Worm (Caenorhabditis elegans): ENCODE measurements around the gene Y53F4B.10.

The Y53F4B.10 gene

ce11 chrII:15018923-15019322, 15.6 kb upstream of the Y53F4B.10 start, which contains the start of gene Y53F4B.12:
Gene Y53F4B.12, plus strand, starts transcription at chrII:15019223.
- TF ChIP-seq ceh-34 (tag; optimal IDR thresholded peaks at IDR 0.05) (no peak), pha-2 (tag; optimal IDR thresholded peaks at IDR 0.05) (no peak), eyg-1 (tag; optimal IDR thresholded peaks at IDR 0.05) (no peak), tbx-7 (tag; optimal IDR thresholded peaks at IDR 0.05) (no peak), nhr-232 (tag; optimal IDR thresholded peaks at IDR 0.05) (no peak), npax-4 (tag; optimal IDR thresholded peaks at IDR 0.05) (no peak), hlh-6 (tag; optimal IDR thresholded peaks at IDR 0.05) (no peak), pat-9 (tag; optimal IDR thresholded peaks at IDR 0.05) (no peak), pha-4 (tag; optimal IDR thresholded peaks at IDR 0.05) (no peak), hlh-30 (tag; optimal IDR thresholded peaks at IDR 0.05; ENCODE audit: insufficient read depth) (no peak), rnt-1 (tag; optimal IDR thresholded peaks at IDR 0.05) (no peak), ceh-6 (GFP tag; optimal IDR thresholded peaks at IDR 0.05) (no peak), syd-9 (tag; optimal IDR thresholded peaks at IDR 0.05) (no peak), ref-2 (tag; optimal IDR thresholded peaks at IDR 0.05) (no peak)

ce11 chrII:15015669-15016068, 12.4 kb upstream of the Y53F4B.10 start:
- TF ChIP-seq unc-3 (GFP tag; conservative IDR thresholded peaks at IDR 0.05) (no peak), unc-3 (tag; optimal IDR thresholded peaks at IDR 0.05) (no peak), eyg-1 (tag; optimal IDR thresholded peaks at IDR 0.05) (no peak), che-1 (tag; optimal IDR thresholded peaks at IDR 0.05) (no peak), ceh-31 (tag; optimal IDR thresholded peaks at IDR 0.05) (no peak), unc-42 (tag; optimal IDR thresholded peaks at IDR 0.05) (peak; percentile 55), lin-11 (tag; optimal IDR thresholded peaks at IDR 0.05) (no peak)

- TF ChIP-seq unc-42 (tag; optimal IDR thresholded peaks at IDR 0.05) (peak; percentile 45), ceh-30 (tag; optimal IDR thresholded peaks at IDR 0.05) (no peak), sdc-2 (tag; optimal IDR thresholded peaks at IDR 0.05) (no peak), eyg-1 (tag; optimal IDR thresholded peaks at IDR 0.05) (no peak), lin-11 (tag; optimal IDR thresholded peaks at IDR 0.05) (no peak)
Measured at ce11 chrII:15014380-15014779, 11.1 kb upstream of the Y53F4B.10 start, which contains the start of gene Y53F4B.51. Gene Y53F4B.51, minus strand, starts transcription at chrII:15014442.

DNA sequence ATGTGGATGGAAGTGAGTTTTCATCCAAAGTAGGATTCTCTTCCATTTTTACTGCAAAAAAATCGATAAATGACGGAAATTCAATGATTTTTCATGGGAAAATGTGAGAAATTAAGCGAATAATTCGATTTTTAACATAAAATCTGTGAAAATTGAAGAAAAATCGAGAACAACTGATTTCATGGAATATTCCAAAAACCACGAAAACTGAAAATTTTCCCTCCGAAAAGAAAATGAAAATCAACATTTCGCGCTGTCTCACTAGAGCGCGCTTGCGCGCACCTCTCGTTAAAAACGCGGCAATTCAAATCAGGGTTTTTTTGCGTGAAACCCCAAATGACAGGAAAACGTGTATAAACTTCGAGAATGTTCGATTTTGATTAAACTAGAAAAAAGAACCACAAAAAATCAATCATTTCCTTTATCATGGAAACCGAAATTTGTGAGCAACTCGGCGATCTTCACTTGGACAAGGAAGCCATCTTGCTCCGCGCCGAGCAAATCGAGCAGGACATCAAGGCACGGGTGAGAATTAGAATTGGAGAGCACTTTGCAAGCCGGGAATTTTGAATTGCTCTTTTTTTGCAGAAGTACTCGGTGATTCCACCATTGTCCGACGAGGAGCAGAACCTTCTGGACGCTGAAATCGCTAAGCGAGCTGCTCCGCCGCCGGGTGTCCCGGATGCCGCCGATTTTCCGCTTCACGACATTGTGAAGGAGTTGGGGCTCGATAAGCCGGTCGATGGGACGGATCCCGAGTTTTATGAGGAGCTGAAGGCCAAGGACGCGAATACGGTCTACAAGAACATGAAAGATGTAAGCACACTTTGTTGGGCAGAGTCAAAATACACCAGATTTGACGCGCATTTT, 7.3 kb upstream of the Y53F4B.10 start, which contains the start of the genes Y53F4B.9 and Y53F4B.11:
TSS of gene Y53F4B.9 (minus strand) at position 51 of the 870 bp plus-strand sequence.
TSS of gene Y53F4B.11 (plus strand) at position 383 of the 870 bp plus-strand sequence.
- peak; percentile 55 for TF ChIP-seq ceh-31 (tag; optimal IDR thresholded peaks at IDR 0.05)
- TF ChIP-seq C08G9.2 (tag; optimal IDR thresholded peaks at IDR 0.05), result peak; percentile 37
- TF ChIP-seq ceh-18 (tag; optimal IDR thresholded peaks at IDR 0.05), result peak; percentile 29
- TF ChIP-seq madf-2 (tag; optimal IDR thresholded peaks at IDR 0.05), result no peak
- no peak for TF ChIP-seq nhr-232 (tag; optimal IDR thresholded peaks at IDR 0.05)
- no peak for TF ChIP-seq sox-2 (GFP tag; IDR thresholded peaks at IDR 0.05)
- peak; percentile 23 for TF ChIP-seq pat-9 (tag; optimal IDR thresholded peaks at IDR 0.05)
- no peak for TF ChIP-seq nhr-11 (tag; optimal IDR thresholded peaks at IDR 0.05)
- TF ChIP-seq unc-3 (GFP tag; conservative IDR thresholded peaks at IDR 0.05), result no peak
- TF ChIP-seq unc-3 (tag; optimal IDR thresholded peaks at IDR 0.05), result no peak
- TF ChIP-seq T23F11.4 (GFP tag; optimal IDR thresholded peaks at IDR 0.05), result no peak
- no peak for TF ChIP-seq K09A11.1 (tag; optimal IDR thresholded peaks at IDR 0.05; ENCODE audit: insufficient read depth)
- peak; percentile 1 for TF ChIP-seq ceh-48 (tag; optimal IDR thresholded peaks at IDR 0.05)
- TF ChIP-seq ref-2 (tag; optimal IDR thresholded peaks at IDR 0.05), result peak; percentile 20
- peak; percentile 15 for TF ChIP-seq unc-55 (GFP tag; optimal IDR thresholded peaks at IDR 0.05)
- TF ChIP-seq rnt-1 (tag; optimal IDR thresholded peaks at IDR 0.05), result peak; percentile 41
- TF ChIP-seq nfya-1 (tag; optimal IDR thresholded peaks at IDR 0.05), result peak; percentile 71
- peak; percentile 6 for TF ChIP-seq pros-1 (tag; optimal IDR thresholded peaks at IDR 0.05)
- peak; percentile 39 for TF ChIP-seq tbx-2 (tag; optimal IDR thresholded peaks at IDR 0.05)
- TF ChIP-seq unc-86 (tag; optimal IDR thresholded peaks at IDR 0.05), result no peak
- TF ChIP-seq unc-42 (tag; optimal IDR thresholded peaks at IDR 0.05), result peak; percentile 62
- TF ChIP-seq ceh-9 (tag; optimal IDR thresholded peaks at IDR 0.05), result no peak
- TF ChIP-seq K02D7.2 (tag; optimal IDR thresholded peaks at IDR 0.05), result no peak
- TF ChIP-seq lim-6 (tag; optimal IDR thresholded peaks at IDR 0.05), result no peak
- TF ChIP-seq C38D4.7 (GFP tag; optimal IDR thresholded peaks at IDR 0.05), result no peak
- TF ChIP-seq sox-4 (tag; optimal IDR thresholded peaks at IDR 0.05), result peak; percentile 7
- TF ChIP-seq ets-4 (tag; optimal IDR thresholded peaks at IDR 0.05), result peak; percentile 30
- TF ChIP-seq F13H6.1 (tag; optimal IDR thresholded peaks at IDR 0.05), result no peak
- no peak for TF ChIP-seq fax-1 (tag; optimal IDR thresholded peaks at IDR 0.05)
